Worm (Caenorhabditis elegans): Measurements from ENCODE around the gene Y69A2AR.31.

Y69A2AR.31 gene

DNA sequence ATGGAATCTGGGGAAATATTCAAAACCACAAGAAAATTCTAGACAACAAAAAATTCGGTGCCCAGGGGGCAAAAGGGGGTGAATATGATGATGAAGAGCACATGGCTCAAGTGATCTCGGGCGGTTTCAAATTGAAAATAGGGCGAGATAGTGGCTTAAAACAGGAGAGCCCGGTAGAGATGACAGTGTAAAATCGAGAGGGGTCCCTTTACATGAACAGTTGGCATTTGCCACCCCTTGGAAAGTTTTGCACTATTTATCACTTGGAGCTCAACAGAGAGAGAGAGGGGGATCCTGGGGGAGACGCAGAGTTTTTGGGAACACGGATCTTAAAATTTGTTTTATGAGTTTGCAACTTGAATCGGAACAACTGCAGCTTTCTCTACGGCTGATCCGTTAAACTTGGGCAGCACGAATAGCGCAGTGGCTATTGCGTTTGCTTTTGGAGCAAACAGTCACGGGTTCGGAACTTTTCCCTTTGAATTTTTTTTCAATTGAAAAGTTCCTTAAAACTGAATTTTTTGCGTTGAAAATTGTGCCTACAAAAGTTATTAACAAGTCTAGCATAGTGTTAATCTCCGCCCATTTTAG lies 1.7 kb upstream of the Y69A2AR.31 start (continued):
- TF ChIP-seq fos-1 (tag; optimal IDR thresholded peaks at IDR 0.05) (no peak), dmd-6 (GFP tag; IDR thresholded peaks at IDR 0.05) (0 out of 2 replicates have a peak, but pooled peaks have one; percentile 8), nhr-25 (tag; optimal IDR thresholded peaks at IDR 0.05; ENCODE audit: borderline replicate concordance, insufficient read depth) (no peak), mdt-29 (GFP tag; IDR thresholded peaks at IDR 0.05) (no peak), spr-3 (GFP tag; optimal IDR thresholded peaks at IDR 0.05) (peak; percentile 29), zip-11 (GFP tag; IDR thresholded peaks at IDR 0.05) (no peak), F37D6.2 (tag; optimal IDR thresholded peaks at IDR 0.05) (no peak), ceh-62 (tag; optimal IDR thresholded peaks at IDR 0.05) (no peak), ztf-11 (tag; optimal IDR thresholded peaks at IDR 0.05) (no peak), snpc-1.2 (GFP tag; IDR thresholded peaks at IDR 0.05) (no peak), dmd-8 (GFP tag; IDR thresholded peaks at IDR 0.05) (peak; percentile 92), nhr-11 (tag; optimal IDR thresholded peaks at IDR 0.05) (peak; percentile 2), hmg-1.1 (GFP tag; IDR thresholded peaks at IDR 0.05) (0 out of 2 replicates have a peak, but pooled peaks have one; percentile 11), php-3 (GFP tag; IDR thresholded peaks at IDR 0.05) (peak; percentile 62), skn-1 (tag; optimal IDR thresholded peaks at IDR 0.05) (no peak), ceh-82 (tag; optimal IDR thresholded peaks at IDR 0.05) (no peak), T26A8.4 (GFP tag; IDR thresholded peaks at IDR 0.05) (no peak), ceh-20 (GFP tag; IDR thresholded peaks at IDR 0.05) (0 out of 2 replicates have a peak, but pooled peaks have one; percentile 15), ces-1 (GFP tag; optimal IDR thresholded peaks at IDR 0.05) (no peak), nhr-48 (tag; optimal IDR thresholded peaks at IDR 0.05) (no peak), sdz-12 (GFP tag; optimal IDR thresholded peaks at IDR 0.05) (no peak), dve-1 (tag; optimal IDR thresholded peaks at IDR 0.05; ENCODE audit: insufficient read depth) (no peak), aly-2 (tag; optimal IDR thresholded peaks at IDR 0.05) (no peak), ceh-44 (GFP tag; IDR thresholded peaks at IDR 0.05) (no peak), nhr-111 (GFP tag; optimal IDR thresholded peaks at IDR 0.05) (peak; percentile 31), nhr-237 (tag; optimal IDR thresholded peaks at IDR 0.05) (no peak)

DNA sequence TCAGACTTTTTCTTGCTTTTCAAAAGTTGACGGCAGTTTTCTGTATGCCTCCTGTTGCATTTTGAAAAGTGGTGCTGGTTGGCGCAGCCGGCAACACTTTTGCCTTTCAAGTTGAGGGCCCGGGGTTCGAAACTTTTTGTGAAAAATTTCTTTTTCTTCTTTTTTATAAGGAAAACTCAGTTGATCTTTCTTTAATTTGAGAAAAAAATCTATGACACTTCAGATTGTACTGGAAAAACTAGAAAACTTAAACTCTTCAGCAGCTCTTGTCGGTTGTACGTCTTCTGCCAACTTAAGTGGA lies 1.0 kb upstream of the Y69A2AR.31 start:
- TF ChIP-seq fkh-10 (GFP tag; optimal IDR thresholded peaks at IDR 0.05) (no peak), nhr-25 (tag; optimal IDR thresholded peaks at IDR 0.05; ENCODE audit: borderline replicate concordance, insufficient read depth) (no peak), attf-4 (tag; optimal IDR thresholded peaks at IDR 0.05) (no peak), spr-3 (GFP tag; optimal IDR thresholded peaks at IDR 0.05) (no peak), tag-97 (GFP tag; IDR thresholded peaks at IDR 0.05) (no peak), dmd-9 (GFP tag; IDR thresholded peaks at IDR 0.05) (0 out of 2 replicates have a peak, but pooled peaks have one; percentile 52), daf-8 (GFP tag; IDR thresholded peaks at IDR 0.05) (0 out of 2 replicates have a peak, but pooled peaks have one; percentile 48), lsy-2 (tag; optimal IDR thresholded peaks at IDR 0.05) (no peak), spr-1 (tag; optimal IDR thresholded peaks at IDR 0.05) (no peak), skn-1 (tag; optimal IDR thresholded peaks at IDR 0.05) (no peak), lin-38 (GFP tag; IDR thresholded peaks at IDR 0.05) (peak; percentile 75), F49E8.2 (tag; optimal IDR thresholded peaks at IDR 0.05; ENCODE audit: borderline replicate concordance) (no peak), dmd-6 (GFP tag; IDR thresholded peaks at IDR 0.05) (no peak), daf-19 (GFP tag; conservative IDR thresholded peaks at IDR 0.05) (peak; percentile 70), sdz-12 (GFP tag; optimal IDR thresholded peaks at IDR 0.05) (no peak), Y5F2A.4 (GFP tag; optimal IDR thresholded peaks at IDR 0.05) (peak; percentile 67), mdl-1 (tag; optimal IDR thresholded peaks at IDR 0.05) (no peak), rbr-2 (tag; optimal IDR thresholded peaks at IDR 0.05) (no peak), lin-13 (GFP tag; optimal IDR thresholded peaks at IDR 0.05) (no peak), nhr-6 (tag; optimal IDR thresholded peaks at IDR 0.05) (no peak), nhr-11 (tag; optimal IDR thresholded peaks at IDR 0.05) (no peak), zfp-2 (tag; optimal IDR thresholded peaks at IDR 0.05) (no peak), D1046.2 (GFP tag; IDR thresholded peaks at IDR 0.05) (peak; percentile 84), ceh-28 (tag; optimal IDR thresholded peaks at IDR 0.05) (no peak), ztf-11 (tag; optimal IDR thresholded peaks at IDR 0.05) (no peak), nhr-77 (tag; optimal IDR thresholded peaks at IDR 0.05) (no peak), F44E2.7 (GFP tag; IDR thresholded peaks at IDR 0.05) (peak; percentile 91), aha-1 (tag) (peak; percentile 9), egl-43 (GFP tag; IDR thresholded peaks at IDR 0.05) (peak; percentile 84), pha-4 (GFP tag; IDR thresholded peaks at IDR 0.05) (peak; percentile 70; the same call in 1 of the 2 replicates), pha-4 (tag; optimal IDR thresholded peaks at IDR 0.05) (no peak), dmd-8 (GFP tag; IDR thresholded peaks at IDR 0.05) (0 out of 2 replicates have a peak, but pooled peaks have one; percentile 70), dpl-1 (GFP tag; optimal IDR thresholded peaks at IDR 0.05) (no peak)

Measured in whole organism, L4 larva.